Fruit fly (Drosophila melanogaster) whole organism, adult: Measurements from ENCODE around the gene ND-39.

ENCODE experiments used
- CG14711 ChIP-seq: fragments of 200-800 bp; sonication (Bioruptor generic); optimal IDR thresholded peaks from 2 replicates; lab custom pipeline; 2018; ENCODE audit warnings: missing biosample characterization, mild to moderate bottlenecking, missing genetic modification characterization, moderate library complexity
- CG5204 ChIP-seq: fragments of 200-800 bp; sonication (Bioruptor generic); optimal IDR thresholded peaks from 2 replicates; lab custom pipeline; 2016; ENCODE audit warnings: missing biosample characterization, missing genetic modification characterization
- CG7045 ChIP-seq: fragments of 200-800 bp; sonication (Bioruptor generic); optimal IDR thresholded peaks from 2 replicates; lab custom pipeline; 2017; ENCODE audit warnings: missing biosample characterization, mild to moderate bottlenecking, missing genetic modification characterization
- CG7101 ChIP-seq: fragments of 200-800 bp; sonication (Bioruptor generic); optimal IDR thresholded peaks from 2 replicates; lab custom pipeline; 2018; ENCODE audit warnings: missing biosample characterization, mild to moderate bottlenecking, missing genetic modification characterization, moderate library complexity
- Clk ChIP-seq: fragments of 200-800 bp; sonication (Bioruptor generic); optimal IDR thresholded peaks from 2 replicates; lab custom pipeline; 2017; ENCODE audit warnings: missing biosample characterization, missing genetic modification characterization
- Crg-1 ChIP-seq: fragments of 200-800 bp; sonication (Bioruptor generic); optimal IDR thresholded peaks from 2 replicates; lab custom pipeline; 2016; ENCODE audit warnings: missing biosample characterization, missing genetic modification characterization
- Mnt ChIP-seq: fragments of 200-800 bp; sonication (Bioruptor generic); optimal IDR thresholded peaks from 2 replicates; lab custom pipeline; 2016; ENCODE audit warnings: missing biosample characterization, mild to moderate bottlenecking, missing genetic modification characterization
- bab1 ChIP-seq: fragments of 200-800 bp; sonication (Bioruptor generic); optimal IDR thresholded peaks from 3 replicates; lab custom pipeline; 2019; ENCODE audit warnings: missing biosample characterization, mild to moderate bottlenecking, missing genetic modification characterization, moderate library complexity
- cic ChIP-seq: fragments of 200-800 bp; sonication (Bioruptor generic); optimal IDR thresholded peaks from 2 replicates; lab custom pipeline; 2017; ENCODE audit warnings: missing biosample characterization, mild to moderate bottlenecking, missing genetic modification characterization, moderate library complexity
- kay ChIP-seq: fragments of 200-800 bp; sonication (Bioruptor generic); peaks from one replicate; lab custom pipeline; 2016; ENCODE audit warnings: missing biosample characterization, missing genetic modification characterization, borderline replicate concordance
- tj ChIP-seq: fragments of 200-800 bp; sonication (Bioruptor generic); optimal IDR thresholded peaks from 3 replicates; lab custom pipeline; 2017; ENCODE audit warnings: missing biosample characterization, mild to moderate bottlenecking, missing genetic modification characterization, moderate library complexity

- TF ChIP-seq CG7101 (tag; lab: Kevin White, UChicago): no peak
- TF ChIP-seq kay (GFP tag; lab: Kevin White, UChicago): no peak
- no peak for TF ChIP-seq Mnt (GFP tag; lab: Kevin White, UChicago)
- TF ChIP-seq Crg-1 (GFP tag; lab: Kevin White, UChicago): no peak
- TF ChIP-seq CG14711: no peak
- no peak for TF ChIP-seq tj (GFP tag; lab: Kevin White, UChicago)
- no peak for TF ChIP-seq bab1
- TF ChIP-seq Clk (GFP tag; lab: Kevin White, UChicago): no peak
- no peak for TF ChIP-seq CG7045 (GFP tag; lab: Kevin White, UChicago)
- TF ChIP-seq cic (GFP tag; lab: Kevin White, UChicago): no peak
- no peak for TF ChIP-seq CG5204
Measured at dm6 chr3L:20531257-20531656, 39.4 kb downstream of the ND-39 start.
